Worm (Caenorhabditis elegans) whole organism, mixed stage, embryonic: Measurements from ENCODE around the gene lips-2.
"Not testable (repeated sequence)": the region's sequence is repeated elsewhere in the genome, so short reads cannot be mapped to it uniquely, and the experiment has no call there.

Experiments
- M03D4.4 ChIP-seq: sonication (generic microtip); optimal IDR thresholded peaks from 2 replicates; lab custom pipeline; 2017; ENCODE audit warnings: mild to moderate bottlenecking, missing genetic modification characterization, missing compliant biosample characterization
- bed-3 ChIP-seq: fragments of 200-800 bp; sonication (Bioruptor generic); optimal IDR thresholded peaks from 3 replicates; lab custom pipeline; 2018; ENCODE audit warnings: mild to moderate bottlenecking, missing genetic modification characterization, moderate library complexity, missing compliant biosample characterization
- blmp-1 ChIP-seq: fragments of 150-350 bp; optimal IDR thresholded peaks from 2 replicates; lab custom pipeline; 2014; ENCODE audit warnings: missing biosample characterization, missing genetic modification characterization
- ceh-39 ChIP-seq: fragments of 150-350 bp; optimal IDR thresholded peaks from 2 replicates; lab custom pipeline; 2014; ENCODE audit warnings: missing biosample characterization, missing genetic modification characterization
- ceh-43 ChIP-seq: fragments of 200-800 bp; sonication (Bioruptor generic); optimal IDR thresholded peaks from 2 replicates; lab custom pipeline; 2018; ENCODE audit warnings: mild to moderate bottlenecking, missing genetic modification characterization, moderate library complexity, missing compliant biosample characterization
- ceh-83 ChIP-seq: fragments of 200-800 bp; sonication (Bioruptor generic); optimal IDR thresholded peaks from 2 replicates; lab custom pipeline; 2018; ENCODE audit warnings: mild to moderate bottlenecking, missing genetic modification characterization, missing compliant biosample characterization
- ces-1 ChIP-seq: fragments of 150-350 bp; optimal IDR thresholded peaks from 2 replicates; lab custom pipeline; 2014; ENCODE audit warnings: missing biosample characterization, missing genetic modification reagents, missing genetic modification characterization
- cnd-1 ChIP-seq: fragments of 200-800 bp; sonication (Bioruptor generic); optimal IDR thresholded peaks from 2 replicates; lab custom pipeline; 2018; ENCODE audit warnings: mild to moderate bottlenecking, missing genetic modification characterization, missing compliant biosample characterization
- drap-1 ChIP-seq: fragments of 200-800 bp; sonication (Bioruptor generic); optimal IDR thresholded peaks from 3 replicates; lab custom pipeline; 2018; ENCODE audit warnings: mild to moderate bottlenecking, missing genetic modification characterization, missing compliant biosample characterization
- elt-1 ChIP-seq: sonication (generic microtip); optimal IDR thresholded peaks from 2 replicates; lab custom pipeline; 2017; ENCODE audit warnings: missing genetic modification characterization, mild to moderate bottlenecking, missing compliant biosample characterization, antibody characterized with exemption, moderate library complexity, borderline replicate concordance; ENCODE audit not compliant: insufficient read depth
- ham-2 ChIP-seq: fragments of 200-800 bp; sonication (Bioruptor generic); optimal IDR thresholded peaks from 2 replicates; lab custom pipeline; 2018; ENCODE audit warnings: mild to moderate bottlenecking, missing genetic modification characterization, missing compliant biosample characterization
- hlh-1 ChIP-seq: fragments of 150-350 bp; optimal IDR thresholded peaks from 2 replicates; lab custom pipeline; 2014; ENCODE audit warnings: missing biosample characterization, missing genetic modification reagents, missing genetic modification characterization
- lin-13 ChIP-seq: fragments of 150-350 bp; optimal IDR thresholded peaks from 2 replicates; lab custom pipeline; 2014; ENCODE audit warnings: missing biosample characterization, missing genetic modification characterization
- lin-32 ChIP-seq: fragments of 200-800 bp; sonication (Bioruptor generic); optimal IDR thresholded peaks from 2 replicates; lab custom pipeline; 2018; ENCODE audit warnings: mild to moderate bottlenecking, missing genetic modification characterization, missing compliant biosample characterization
- lsy-2 ChIP-seq: fragments of 150-350 bp; optimal IDR thresholded peaks from 2 replicates; lab custom pipeline; 2014; ENCODE audit warnings: missing biosample characterization, missing genetic modification characterization
- mep-1 ChIP-seq: fragments of 150-350 bp; optimal IDR thresholded peaks from 2 replicates; lab custom pipeline; 2017; ENCODE audit warnings: missing biosample characterization, missing genetic modification reagents, missing genetic modification characterization, inconsistent platforms
- mls-2 ChIP-seq: sonication (generic microtip); optimal IDR thresholded peaks from 2 replicates; lab custom pipeline; 2016; ENCODE audit warnings: mild to moderate bottlenecking, missing genetic modification characterization, moderate library complexity, missing compliant biosample characterization
- nhr-2 ChIP-seq: fragments of 150-350 bp; optimal IDR thresholded peaks from 2 replicates; lab custom pipeline; 2014; ENCODE audit warnings: missing biosample characterization, missing genetic modification characterization
- nhr-237 ChIP-seq: fragments of 150-350 bp; optimal IDR thresholded peaks from 2 replicates; lab custom pipeline; 2014; ENCODE audit warnings: missing biosample characterization, missing genetic modification characterization
- nhr-28 ChIP-seq: fragments of 150-350 bp; optimal IDR thresholded peaks from 2 replicates; lab custom pipeline; 2014; ENCODE audit warnings: missing biosample characterization, missing genetic modification characterization
- nhr-76 ChIP-seq: sonication (generic microtip); optimal IDR thresholded peaks from 2 replicates; lab custom pipeline; 2017; ENCODE audit warnings: missing biosample characterization, missing genetic modification characterization
- pha-4 ChIP-seq: fragments of 150-350 bp; optimal IDR thresholded peaks from 2 replicates; lab custom pipeline; 2018; ENCODE audit warnings: missing biosample characterization, missing genetic modification reagents, missing genetic modification characterization
- sem-2 ChIP-seq: fragments of 200-800 bp; sonication (Bioruptor generic); optimal IDR thresholded peaks from 2 replicates; lab custom pipeline; 2018; ENCODE audit warnings: mild to moderate bottlenecking, missing genetic modification characterization, missing compliant biosample characterization
- snpc-4 ChIP-seq: fragments of 150-350 bp; optimal IDR thresholded peaks from 2 replicates; lab custom pipeline; 2014; ENCODE audit warnings: missing biosample characterization, missing genetic modification characterization
- sptf-1 ChIP-seq: sonication (generic microtip); optimal IDR thresholded peaks from 2 replicates; lab custom pipeline; 2017; ENCODE audit warnings: mild to moderate bottlenecking, missing genetic modification characterization, moderate library complexity, missing compliant biosample characterization
- tbx-8 ChIP-seq: fragments of 200-800 bp; sonication (Bioruptor generic); optimal IDR thresholded peaks from 2 replicates; lab custom pipeline; 2018; ENCODE audit warnings: mild to moderate bottlenecking, missing genetic modification characterization, moderate library complexity, missing compliant biosample characterization
- unc-120 ChIP-seq: sonication (generic microtip); optimal IDR thresholded peaks from 2 replicates; lab custom pipeline; 2017; ENCODE audit warnings: missing genetic modification characterization, missing compliant biosample characterization; ENCODE audit not compliant: poor library complexity, severe bottlenecking
- unc-39 ChIP-seq: fragments of 150-350 bp; optimal IDR thresholded peaks from 2 replicates; lab custom pipeline; 2014; ENCODE audit warnings: missing biosample characterization, missing genetic modification characterization
- unc-62 ChIP-seq: fragments of 150-350 bp; optimal IDR thresholded peaks from 2 replicates; lab custom pipeline; 2014; ENCODE audit warnings: missing biosample characterization, missing genetic modification reagents, missing genetic modification characterization
- zip-8 ChIP-seq: fragments of 150-350 bp; optimal IDR thresholded peaks from 2 replicates; lab custom pipeline; 2014; ENCODE audit warnings: missing biosample characterization, missing genetic modification characterization
- ztf-11 ChIP-seq: fragments of 150-350 bp; optimal IDR thresholded peaks from 2 replicates; lab custom pipeline; 2014; ENCODE audit warnings: missing biosample characterization, missing genetic modification characterization

lips-2 gene

DNA sequence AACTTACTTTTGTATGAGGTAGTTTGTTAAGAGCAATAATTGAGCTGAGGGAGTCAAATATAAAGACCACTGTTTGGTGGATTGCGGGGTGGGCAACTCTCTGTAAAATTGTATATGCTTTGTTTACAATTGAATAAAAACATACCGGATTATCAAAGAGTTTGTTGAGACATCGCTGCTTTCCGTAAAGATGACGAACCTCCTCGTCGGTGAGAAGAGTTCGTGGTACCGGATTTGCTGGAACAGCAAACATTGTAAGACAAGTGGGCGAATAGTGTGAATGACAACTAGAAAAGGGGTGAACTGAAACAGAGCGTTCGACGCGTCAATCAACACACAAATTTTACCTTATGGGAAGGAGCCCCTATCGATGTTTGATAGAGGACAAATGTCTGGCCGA, 10.8 kb downstream of the lips-2 start, which contains the start of gene W06D11.2:
Gene W06D11.2 (minus strand): TSS at position 339 of the 400 bp plus-strand sequence.
- no peak for TF ChIP-seq nhr-2 (tag; lab: Kevin White, UChicago)
- TF ChIP-seq mls-2 (tag; lab: Kevin White, UChicago): no peak
- TF ChIP-seq nhr-237 (tag; lab: Kevin White, UChicago): no peak
- no peak for TF ChIP-seq nhr-28
- TF ChIP-seq, all 35 proteins: peak for 0

DNA sequence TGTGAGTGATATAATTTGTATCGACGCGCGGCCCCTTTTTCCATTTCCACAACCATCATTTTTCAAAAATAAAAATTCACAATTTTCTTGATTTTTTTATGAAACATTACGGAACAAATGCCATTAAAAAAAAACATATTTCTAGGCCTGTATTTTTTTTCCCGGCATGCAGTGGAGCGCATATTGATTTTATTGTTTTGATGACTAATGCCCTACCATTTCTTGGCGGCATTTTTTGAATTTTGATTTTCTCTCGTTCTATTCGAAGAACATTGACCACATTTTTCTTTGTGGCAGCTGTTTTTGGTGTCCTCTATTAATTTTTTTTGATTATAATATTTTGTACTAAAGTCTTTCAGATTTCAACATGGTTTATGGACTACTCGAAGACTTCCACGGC, 12.7 kb downstream of the lips-2 start, which contains the start of gene W06D11.3:
Gene W06D11.3 (plus strand): TSS at position 360 of the 400 bp plus-strand sequence.
- TF ChIP-seq nhr-237 (tag; lab: Kevin White, UChicago) (no peak), lin-13 (tag; lab: Kevin White, UChicago) (no peak), ham-2 (GFP tag; lab: Kevin White, UChicago) (no peak), drap-1 (GFP tag; lab: Kevin White, UChicago) (no peak), cnd-1 (tag; lab: Kevin White, UChicago) (no peak), snpc-4 (tag; lab: Kevin White, UChicago) (no peak), hlh-1 (no peak), lsy-2 (no peak)

DNA sequence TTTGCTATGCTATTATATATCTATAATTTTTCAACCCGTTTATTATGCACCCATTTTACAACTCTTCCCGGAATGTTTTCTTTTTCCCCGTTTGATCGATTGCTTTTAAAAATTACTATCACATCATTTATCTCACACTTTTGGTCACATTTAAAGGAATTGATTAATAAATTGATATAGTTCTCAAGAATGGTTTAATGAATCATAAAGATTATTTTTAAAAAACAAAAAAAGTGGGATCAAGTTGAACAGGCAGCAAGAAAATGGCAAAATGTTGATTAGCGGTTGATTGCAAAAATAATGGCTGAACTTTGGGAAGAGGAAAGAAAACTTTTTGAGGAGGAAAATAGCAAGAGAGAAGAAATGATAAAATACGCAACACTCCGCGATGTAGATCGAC, 14.2 kb downstream of the lips-2 start, which contains the start of gene W06D11.5:
Gene W06D11.5 (plus strand): TSS at position 301 of the 400 bp plus-strand sequence.
- TF ChIP-seq ztf-11 (tag; lab: Kevin White, UChicago) (no peak), nhr-2 (tag; lab: Kevin White, UChicago) (no peak), M03D4.4 (tag; lab: Kevin White, UChicago) (no peak), elt-1 (tag; lab: Kevin White, UChicago) (no peak), bed-3 (GFP tag; lab: Kevin White, UChicago) (no peak), sptf-1 (tag; lab: Kevin White, UChicago) (no peak), mls-2 (tag; lab: Kevin White, UChicago) (no peak), nhr-76 (tag; lab: Kevin White, UChicago) (no peak), mep-1 (tag; lab: Kevin White, UChicago) (no peak), ceh-43 (GFP tag; lab: Kevin White, UChicago) (no peak)
- TF ChIP-seq, all 35 proteins: peak for 0

DNA sequence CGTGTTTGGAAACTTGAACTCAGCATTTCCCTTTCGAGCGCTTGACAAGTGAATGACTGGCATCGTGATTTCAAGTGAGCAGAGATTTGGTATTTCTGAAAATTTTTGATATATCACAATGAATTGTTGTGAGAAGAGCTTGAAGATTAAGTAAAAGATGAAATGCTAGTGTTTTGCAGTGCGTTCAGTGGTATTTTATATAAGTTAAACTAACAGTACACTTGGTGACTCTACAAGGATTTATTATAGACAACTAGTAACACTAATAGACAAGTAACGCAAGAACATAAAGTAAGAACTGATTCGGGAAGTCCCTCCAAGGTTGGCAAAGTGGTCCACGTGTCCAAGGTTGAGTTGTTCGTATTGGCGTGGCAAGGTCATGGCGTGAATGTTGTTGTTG, 17.2 kb downstream of the lips-2 start, which contains the start of gene dot-1.3:
Gene dot-1.3 (minus strand): TSS at position 101 of the 400 bp plus-strand sequence.
- TF ChIP-seq blmp-1 (tag; lab: Kevin White, UChicago); drap-1 (GFP tag; lab: Kevin White, UChicago); mls-2 (tag; lab: Kevin White, UChicago): not testable (repeated sequence)

DNA sequence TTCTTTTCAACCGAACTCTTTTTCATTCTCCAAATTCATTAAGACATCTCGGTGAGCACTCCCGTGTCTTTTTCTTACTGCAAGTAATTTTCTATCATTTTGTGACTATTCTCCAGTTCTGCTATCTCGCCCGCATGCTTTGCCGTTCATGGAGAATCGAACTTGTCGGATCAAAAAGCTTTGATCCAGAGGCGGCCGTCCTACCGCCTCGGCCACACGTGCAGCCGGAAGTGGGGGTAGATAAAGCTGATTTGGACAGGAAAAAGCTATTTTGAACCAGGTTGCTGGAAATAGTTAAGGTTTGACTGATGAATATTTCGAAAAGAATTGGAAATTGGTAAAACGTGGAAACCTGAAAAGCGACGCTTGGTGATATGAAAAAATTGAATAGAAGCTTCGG, 18.6 kb downstream of the lips-2 start:
- no peak for TF ChIP-seq ces-1
- TF ChIP-seq mls-2 (tag; lab: Kevin White, UChicago): no peak
- TF ChIP-seq pha-4 (tag; lab: Kevin White, UChicago): no peak
- no peak for TF ChIP-seq zip-8
- no peak for TF ChIP-seq unc-62 (GFP tag; lab: Kevin White, UChicago)
- TF ChIP-seq snpc-4 (tag; lab: Kevin White, UChicago): no peak
- TF ChIP-seq unc-39: no peak
- no peak for TF ChIP-seq lsy-2
- TF ChIP-seq ham-2 (GFP tag; lab: Kevin White, UChicago): no peak
- TF ChIP-seq sptf-1 (tag; lab: Kevin White, UChicago): no peak
- TF ChIP-seq ztf-11 (tag; lab: Kevin White, UChicago): no peak
- TF ChIP-seq nhr-76 (tag; lab: Kevin White, UChicago): no peak
- no peak for TF ChIP-seq unc-120
- no peak for TF ChIP-seq tbx-8 (GFP tag; lab: Kevin White, UChicago)
- no peak for TF ChIP-seq blmp-1 (tag; lab: Kevin White, UChicago)
- no peak for TF ChIP-seq ceh-39
- no peak for TF ChIP-seq ceh-83 (GFP tag; lab: Kevin White, UChicago)
- TF ChIP-seq ceh-43 (GFP tag; lab: Kevin White, UChicago): no peak

DNA sequence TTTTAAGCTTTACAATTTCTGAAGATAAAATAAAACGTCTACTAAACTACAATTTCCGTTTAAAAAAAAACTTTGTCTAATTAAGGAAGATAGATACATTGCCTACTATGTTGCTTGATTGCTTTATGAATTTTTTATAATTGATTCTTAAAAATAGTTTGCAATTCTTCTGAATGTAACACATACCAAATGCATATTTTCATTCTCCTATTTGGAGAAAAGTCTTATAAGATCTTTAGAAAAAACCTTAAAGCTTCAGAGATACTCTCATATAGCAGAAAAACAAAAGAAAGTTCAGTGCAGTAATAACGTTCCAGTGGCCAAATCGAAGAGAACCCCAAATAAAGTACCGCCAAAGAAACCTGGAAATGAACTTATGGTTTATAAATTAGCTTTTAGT, 21.0 kb downstream of the lips-2 start, which contains the start of gene phf-32:
Gene phf-32 (plus strand): TSS at position 301 of the 400 bp plus-strand sequence.
- TF ChIP-seq zip-8: no peak
- TF ChIP-seq lsy-2: no peak
- no peak for TF ChIP-seq sem-2 (GFP tag; lab: Kevin White, UChicago)
- no peak for TF ChIP-seq elt-1 (tag; lab: Kevin White, UChicago)
- no peak for TF ChIP-seq unc-62 (GFP tag; lab: Kevin White, UChicago)
- no peak for TF ChIP-seq pha-4 (tag; lab: Kevin White, UChicago)
- TF ChIP-seq sptf-1 (tag; lab: Kevin White, UChicago): no peak
- no peak for TF ChIP-seq bed-3 (GFP tag; lab: Kevin White, UChicago)
- no peak for TF ChIP-seq tbx-8 (GFP tag; lab: Kevin White, UChicago)
- no peak for TF ChIP-seq ham-2 (GFP tag; lab: Kevin White, UChicago)
- no peak for TF ChIP-seq lin-32 (GFP tag; lab: Kevin White, UChicago)
- no peak for TF ChIP-seq lin-13 (tag; lab: Kevin White, UChicago)
- no peak for TF ChIP-seq nhr-237 (tag; lab: Kevin White, UChicago)
- TF ChIP-seq cnd-1 (tag; lab: Kevin White, UChicago): no peak
- no peak for TF ChIP-seq hlh-1
- TF ChIP-seq snpc-4 (tag; lab: Kevin White, UChicago): no peak
